Worm (Caenorhabditis elegans) whole organism, late embryonic: Measurements from ENCODE around the gene C18A3.11.

ENCODE experiments used
- C08G9.2 ChIP-seq: sonication (generic microtip); optimal IDR thresholded peaks from 2 replicates; lab custom pipeline; 2016; ENCODE audit warnings: mild to moderate bottlenecking, missing genetic modification characterization, moderate library complexity, missing compliant biosample characterization
- K09A11.1 ChIP-seq: sonication (generic microtip); optimal IDR thresholded peaks from 2 replicates; lab custom pipeline; 2017; ENCODE audit warnings: antibody characterized with exemption, mild to moderate bottlenecking, missing genetic modification characterization, missing compliant biosample characterization; ENCODE audit not compliant: insufficient read depth
- T23F11.4 ChIP-seq: fragments of 200-800 bp; sonication (Bioruptor generic); optimal IDR thresholded peaks from 2 replicates; lab custom pipeline; 2018; ENCODE audit warnings: mild to moderate bottlenecking, missing genetic modification characterization, missing compliant biosample characterization
- ama-1 ChIP-seq: fragments of 150-350 bp; optimal IDR thresholded peaks from 2 replicates; lab custom pipeline; 2014
- ceh-14 ChIP-seq: sonication (generic microtip); optimal IDR thresholded peaks from 2 replicates; lab custom pipeline; 2016; ENCODE audit warnings: missing genotype, missing genetic modification characterization, missing compliant biosample characterization
- ceh-18 ChIP-seq: sonication (generic microtip); optimal IDR thresholded peaks from 2 replicates; lab custom pipeline; 2016; ENCODE audit warnings: missing genetic modification characterization, missing compliant biosample characterization
- ceh-31 ChIP-seq: sonication (generic microtip); optimal IDR thresholded peaks from 2 replicates; lab custom pipeline; 2016; ENCODE audit warnings: missing genetic modification characterization, missing compliant biosample characterization
- ceh-48 ChIP-seq: sonication (generic microtip); optimal IDR thresholded peaks from 2 replicates; lab custom pipeline; 2016; ENCODE audit warnings: missing genetic modification characterization, inconsistent platforms, missing compliant biosample characterization
- ceh-9 ChIP-seq: sonication (generic microtip); optimal IDR thresholded peaks from 2 replicates; lab custom pipeline; 2016; ENCODE audit warnings: mild to moderate bottlenecking, missing genetic modification characterization, inconsistent platforms, missing compliant biosample characterization
- elt-4 ChIP-seq: sonication (generic microtip); optimal IDR thresholded peaks from 2 replicates; lab custom pipeline; 2016; ENCODE audit warnings: missing genetic modification characterization, missing compliant biosample characterization
- fax-1 ChIP-seq: sonication (generic microtip); optimal IDR thresholded peaks from 2 replicates; lab custom pipeline; 2016; ENCODE audit warnings: missing genotype, missing genetic modification characterization, missing compliant biosample characterization
- fkh-10 ChIP-seq: fragments of 150-350 bp; optimal IDR thresholded peaks from 2 replicates; lab custom pipeline; 2014; ENCODE audit warnings: missing biosample characterization, missing genetic modification reagents, missing genetic modification characterization
- hlh-6 ChIP-seq: sonication (generic microtip); optimal IDR thresholded peaks from 2 replicates; lab custom pipeline; 2016; ENCODE audit warnings: missing genotype, missing genetic modification characterization, missing compliant biosample characterization
- nfya-1 ChIP-seq: sonication (generic microtip); optimal IDR thresholded peaks from 2 replicates; lab custom pipeline; 2017; ENCODE audit warnings: missing genetic modification characterization, mild to moderate bottlenecking, missing compliant biosample characterization, antibody characterized with exemption, moderate library complexity
- ref-2 ChIP-seq: sonication (generic microtip); optimal IDR thresholded peaks from 2 replicates; lab custom pipeline; 2016; ENCODE audit warnings: missing genetic modification characterization, missing compliant biosample characterization
- sox-4 ChIP-seq: sonication (generic microtip); optimal IDR thresholded peaks from 2 replicates; lab custom pipeline; 2017; ENCODE audit warnings: mild to moderate bottlenecking, missing genetic modification characterization, inconsistent platforms, missing compliant biosample characterization
- tbx-2 ChIP-seq: sonication (generic microtip); optimal IDR thresholded peaks from 2 replicates; lab custom pipeline; 2016; ENCODE audit warnings: missing genetic modification characterization, missing compliant biosample characterization
- tbx-7 ChIP-seq: sonication (generic microtip); optimal IDR thresholded peaks from 2 replicates; lab custom pipeline; 2016; ENCODE audit warnings: missing genotype, missing genetic modification characterization, missing compliant biosample characterization
- ttx-3 ChIP-seq: sonication (generic microtip); optimal IDR thresholded peaks from 2 replicates; lab custom pipeline; 2016; ENCODE audit warnings: missing genetic modification reagents, missing genetic modification characterization, missing compliant biosample characterization
- unc-42 ChIP-seq: sonication (generic microtip); optimal IDR thresholded peaks from 2 replicates; lab custom pipeline; 2016; ENCODE audit warnings: missing genotype, missing genetic modification characterization, missing compliant biosample characterization
- unc-55 ChIP-seq: sonication (generic microtip); optimal IDR thresholded peaks from 2 replicates; lab custom pipeline; 2017; ENCODE audit warnings: missing biosample characterization, missing genetic modification reagents, missing genetic modification characterization
- ztf-16 ChIP-seq: sonication (generic microtip); optimal IDR thresholded peaks from 2 replicates; lab custom pipeline; 2017; ENCODE audit warnings: missing genetic modification characterization, missing compliant biosample characterization

The C18A3.11 gene

ce11 chrII:5779866-5780265 lies 49.0 kb downstream of the C18A3.11 start:
- no peak for TF ChIP-seq tbx-7
- peak; percentile 33 for TF ChIP-seq nfya-1 (tag; lab: Kevin White, UChicago)
- no peak for TF ChIP-seq hlh-6 (tag; lab: Kevin White, UChicago)
- no peak for TF ChIP-seq fax-1 (tag; lab: Kevin White, UChicago)
- no peak for TF ChIP-seq sox-4 (tag; lab: Kevin White, UChicago)
- no peak for TF ChIP-seq ceh-9
- peak; percentile 42 for TF ChIP-seq unc-55 (GFP tag; lab: Kevin White, UChicago)
- no peak for TF ChIP-seq T23F11.4 (GFP tag; lab: Kevin White, UChicago)
- peak; percentile 26 for TF ChIP-seq ceh-31 (tag; lab: Kevin White, UChicago)
- no peak for TF ChIP-seq ref-2 (tag; lab: Kevin White, UChicago)
- TF ChIP-seq fkh-10 = no peak
- TF ChIP-seq ceh-14 (tag; lab: Kevin White, UChicago) = peak; percentile 2
- TF ChIP-seq ztf-16 (tag; lab: Kevin White, UChicago) = no peak
- TF ChIP-seq ceh-48 = peak; percentile 21
- peak; percentile 46 for TF ChIP-seq ceh-18
- no peak for TF ChIP-seq ttx-3 (tag; lab: Kevin White, UChicago)
- no peak for TF ChIP-seq C08G9.2
- TF ChIP-seq unc-42 (tag; lab: Kevin White, UChicago) = peak; percentile 67
- TF ChIP-seq ama-1 (lab: Kevin White, UChicago) = no peak
- TF ChIP-seq tbx-2 (tag; lab: Kevin White, UChicago) = peak; percentile 11
- TF ChIP-seq elt-4 (tag; lab: Kevin White, UChicago) = no peak
- no peak for TF ChIP-seq K09A11.1 (tag; lab: Kevin White, UChicago)
